Worm (Caenorhabditis elegans): Measurements from ENCODE around the gene F43H9.4.

The F43H9.4 gene

DNA sequence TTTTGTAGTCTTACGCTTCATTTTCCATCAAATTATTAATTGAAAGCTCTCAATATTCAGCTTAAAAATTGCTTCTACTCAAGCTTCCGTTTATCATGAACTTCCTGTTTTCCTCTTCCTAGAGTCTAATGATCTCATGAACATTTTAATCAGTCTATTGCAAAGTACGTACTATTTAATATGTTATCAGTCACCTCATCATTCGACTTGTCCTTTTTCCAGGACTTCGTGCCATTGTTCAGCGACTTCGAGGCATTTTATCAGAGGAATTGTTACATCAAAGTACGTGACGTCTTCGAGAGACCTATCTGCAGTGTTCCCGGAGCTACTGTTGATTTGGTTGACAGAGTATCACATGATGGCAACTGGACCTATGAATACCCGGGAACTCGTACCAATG lies 6.7 kb upstream of the F43H9.4 start:
- no peak for TF ChIP-seq unc-39 (tag; optimal IDR thresholded peaks at IDR 0.05)
- no peak for TF ChIP-seq M03D4.4 (tag; optimal IDR thresholded peaks at IDR 0.05)
- no peak for TF ChIP-seq ztf-11 (tag; optimal IDR thresholded peaks at IDR 0.05)
- no peak for TF ChIP-seq lsy-2 (tag; optimal IDR thresholded peaks at IDR 0.05)
- TF ChIP-seq nhr-12 (tag; optimal IDR thresholded peaks at IDR 0.05) = no peak
- TF ChIP-seq mls-2 (tag; optimal IDR thresholded peaks at IDR 0.05) = no peak
- no peak for TF ChIP-seq mab-5 (tag; optimal IDR thresholded peaks at IDR 0.05)
- no peak for TF ChIP-seq sptf-1 (tag; optimal IDR thresholded peaks at IDR 0.05)
- TF ChIP-seq pha-4 (tag; optimal IDR thresholded peaks at IDR 0.05) = no peak
- TF ChIP-seq elt-3 (tag; optimal IDR thresholded peaks at IDR 0.05) = no peak
- no peak for TF ChIP-seq ceh-39 (tag; optimal IDR thresholded peaks at IDR 0.05)
- no peak for TF ChIP-seq cnd-1 (tag; optimal IDR thresholded peaks at IDR 0.05)
- no peak for TF ChIP-seq zip-8 (tag; optimal IDR thresholded peaks at IDR 0.05)
- no peak for TF ChIP-seq nhr-28 (tag; optimal IDR thresholded peaks at IDR 0.05)
- no peak for TF ChIP-seq bed-3 (GFP tag; optimal IDR thresholded peaks at IDR 0.05)
- no peak for TF ChIP-seq mep-1 (tag; optimal IDR thresholded peaks at IDR 0.05)
- no peak for TF ChIP-seq lin-13 (tag; optimal IDR thresholded peaks at IDR 0.05)
- no peak for TF ChIP-seq snpc-4 (tag; optimal IDR thresholded peaks at IDR 0.05)
- TF ChIP-seq blmp-1 (tag; optimal IDR thresholded peaks at IDR 0.05) = no peak
- TF ChIP-seq nhr-2 (tag; optimal IDR thresholded peaks at IDR 0.05) = no peak

DNA sequence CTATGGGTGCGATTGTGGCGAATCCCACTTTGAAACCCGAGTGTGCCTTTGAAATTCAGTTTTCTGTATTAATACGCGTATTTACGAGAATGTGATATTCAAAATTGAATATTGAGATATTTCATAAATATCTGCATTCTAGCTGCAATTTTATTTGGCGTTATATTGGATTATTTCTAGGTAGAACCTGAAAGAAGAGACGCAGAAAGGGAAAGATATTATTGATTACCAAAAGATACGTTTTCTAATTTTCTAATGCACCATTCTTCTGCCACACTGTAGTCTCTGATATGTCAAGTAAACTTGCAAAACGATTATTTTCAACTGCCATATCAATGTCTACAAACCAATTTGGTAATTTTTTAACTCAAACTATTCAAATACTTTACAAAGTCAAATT lies 4.5 kb upstream of the F43H9.4 start, which contains the start of gene ech-3:
TSS of gene ech-3 (plus strand) at position 178 of the 400 bp plus-strand sequence.
- TF ChIP-seq drap-1 (GFP tag; optimal IDR thresholded peaks at IDR 0.05) = no peak

DNA sequence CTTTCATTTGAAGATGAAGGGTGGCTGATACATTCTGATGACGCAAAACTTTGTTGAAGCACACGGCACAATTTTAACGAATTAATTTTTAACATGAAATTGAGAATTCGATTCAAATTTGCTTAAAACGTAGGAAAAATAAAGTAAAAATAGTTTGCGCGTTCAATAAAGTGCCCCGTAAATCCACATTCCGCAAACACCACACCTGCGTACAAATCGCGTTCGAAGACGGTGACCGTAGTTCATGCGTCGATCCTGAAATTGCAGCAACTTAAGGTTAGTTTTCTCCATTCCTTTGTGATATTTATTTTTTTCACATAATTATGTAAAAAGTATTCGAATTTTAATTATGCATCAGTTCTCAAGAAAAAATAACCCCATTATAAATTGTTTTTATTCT lies 1.8 kb upstream of the F43H9.4 start, which contains the start of gene F43H9.3:
TSS of gene F43H9.3 (minus strand) at position 189 of the 400 bp plus-strand sequence.
- TF ChIP-seq lsy-2 (tag; optimal IDR thresholded peaks at IDR 0.05) = peak; percentile 85
- TF ChIP-seq ces-1 (GFP tag; optimal IDR thresholded peaks at IDR 0.05) = no peak

DNA sequence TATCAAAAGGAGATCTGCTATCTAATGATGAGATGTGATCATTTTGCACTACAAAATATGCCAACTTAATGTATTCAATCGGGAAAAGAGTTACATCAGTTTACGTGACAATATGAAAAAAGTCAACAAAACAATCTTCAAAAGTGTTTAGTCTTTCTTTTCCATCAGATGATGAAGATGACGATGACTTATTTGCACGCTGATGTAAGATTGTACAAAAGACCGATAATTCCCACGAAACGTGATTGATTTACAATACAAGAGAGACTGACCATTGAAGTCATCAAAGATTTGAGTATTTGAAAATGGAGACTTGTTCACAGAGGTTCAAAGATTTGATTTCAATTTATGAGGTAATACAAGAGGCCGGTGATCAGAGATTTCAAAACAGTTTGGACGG lies 1.2 kb upstream of the F43H9.4 start:
- TF ChIP-seq unc-62 (GFP tag; optimal IDR thresholded peaks at IDR 0.05) = no peak
- no peak for TF ChIP-seq zip-8 (tag; optimal IDR thresholded peaks at IDR 0.05)
- TF ChIP-seq nhr-28 (tag; optimal IDR thresholded peaks at IDR 0.05) = no peak
- TF ChIP-seq mab-5 (tag; optimal IDR thresholded peaks at IDR 0.05) = no peak
- TF ChIP-seq unc-120 (tag; optimal IDR thresholded peaks at IDR 0.05; ENCODE audit: poor library complexity, severe bottlenecking) = no peak
- TF ChIP-seq elt-3 (tag; optimal IDR thresholded peaks at IDR 0.05) = no peak
- TF ChIP-seq M03D4.4 (tag; optimal IDR thresholded peaks at IDR 0.05) = no peak
- no peak for TF ChIP-seq ham-2 (GFP tag; optimal IDR thresholded peaks at IDR 0.05)
- no peak for TF ChIP-seq cnd-1 (tag; optimal IDR thresholded peaks at IDR 0.05)
- TF ChIP-seq sptf-1 (tag; optimal IDR thresholded peaks at IDR 0.05) = no peak
- no peak for TF ChIP-seq mls-2 (tag; optimal IDR thresholded peaks at IDR 0.05)
- no peak for TF ChIP-seq bed-3 (GFP tag; optimal IDR thresholded peaks at IDR 0.05)

DNA sequence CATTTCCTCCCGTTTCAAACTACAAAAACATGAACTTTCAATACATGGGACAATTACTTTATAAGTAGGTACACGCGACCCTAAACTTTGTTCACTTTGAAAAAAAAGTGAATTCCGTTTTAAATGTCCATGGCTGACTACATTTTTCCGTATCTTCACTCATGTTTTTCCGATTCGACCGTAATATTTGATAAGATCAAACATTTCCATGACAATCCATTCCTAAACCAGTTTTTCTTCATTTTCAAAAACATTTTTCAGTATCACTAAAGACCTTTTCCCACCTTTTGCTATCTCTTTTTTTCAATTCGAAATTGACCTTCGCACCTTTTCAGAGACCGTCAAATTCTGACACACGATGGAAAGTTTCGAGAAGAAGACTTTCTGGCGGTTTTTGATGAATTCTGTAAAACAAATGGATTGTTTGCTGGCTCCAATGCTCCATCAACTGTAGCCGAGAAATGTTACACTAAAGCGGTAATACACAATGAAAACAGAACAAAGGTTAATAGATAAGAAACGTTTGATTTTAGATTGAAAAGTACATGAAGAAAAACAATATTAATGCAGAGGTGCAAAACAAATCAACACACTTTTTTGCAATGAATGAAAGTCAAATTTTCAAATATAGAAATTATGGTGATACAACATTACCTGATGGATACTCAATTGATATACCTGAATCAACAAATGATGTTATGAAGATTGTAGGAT lies 1.1 kb downstream of the F43H9.4 start:
- TF ChIP-seq unc-62 (GFP tag; optimal IDR thresholded peaks at IDR 0.05) (no peak), lin-32 (GFP tag; optimal IDR thresholded peaks at IDR 0.05) (no peak), drap-1 (GFP tag; optimal IDR thresholded peaks at IDR 0.05) (no peak), hlh-1 (tag; optimal IDR thresholded peaks at IDR 0.05) (no peak), ham-2 (GFP tag; optimal IDR thresholded peaks at IDR 0.05) (no peak), mep-1 (tag; optimal IDR thresholded peaks at IDR 0.05) (no peak), mab-5 (tag; optimal IDR thresholded peaks at IDR 0.05) (no peak), snpc-4 (tag; optimal IDR thresholded peaks at IDR 0.05) (no peak), flh-1 (GFP tag; optimal IDR thresholded peaks at IDR 0.05) (no peak), nhr-28 (tag; optimal IDR thresholded peaks at IDR 0.05) (no peak), sptf-1 (tag; optimal IDR thresholded peaks at IDR 0.05) (no peak), blmp-1 (tag; optimal IDR thresholded peaks at IDR 0.05) (no peak), pha-4 (tag; optimal IDR thresholded peaks at IDR 0.05) (no peak)

DNA sequence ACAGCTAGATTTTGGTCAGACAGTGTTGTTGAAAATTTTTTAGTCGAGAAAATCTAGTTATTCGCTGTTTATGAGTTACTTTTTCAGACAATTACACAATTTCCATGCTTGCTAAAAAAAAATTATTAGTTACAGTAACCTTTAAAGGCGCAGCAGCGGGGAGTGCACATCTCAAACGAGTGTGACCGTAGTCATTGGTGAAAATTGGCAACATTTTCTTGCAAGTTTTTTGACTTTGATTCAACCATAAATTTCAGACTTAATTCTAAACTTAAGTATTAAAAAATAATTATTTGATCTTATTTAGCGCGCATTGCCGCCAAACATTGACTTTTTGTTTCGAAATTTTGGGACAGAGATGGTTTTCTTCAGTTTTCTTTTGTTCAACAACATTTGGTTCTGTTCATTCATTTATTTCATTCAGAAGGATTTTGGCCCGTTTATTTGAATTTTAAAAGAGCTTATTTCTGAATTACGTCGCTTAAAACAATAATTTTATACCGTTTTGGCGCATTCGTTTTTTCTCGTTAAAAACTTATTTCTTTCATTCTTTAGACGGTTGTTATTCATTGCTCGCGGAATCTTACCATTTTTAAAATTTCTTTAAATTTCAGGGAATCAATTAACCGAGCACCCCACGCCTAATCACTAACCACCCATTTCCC lies 2.4 kb downstream of the F43H9.4 start, which contains the start of gene oma-2:
TSS of gene oma-2 (plus strand) at position 615 of the 665 bp plus-strand sequence.
- TF ChIP-seq hlh-1 (tag; optimal IDR thresholded peaks at IDR 0.05) (no peak), mls-2 (tag; optimal IDR thresholded peaks at IDR 0.05) (no peak), unc-39 (tag; optimal IDR thresholded peaks at IDR 0.05) (no peak), ham-2 (GFP tag; optimal IDR thresholded peaks at IDR 0.05) (no peak), lin-32 (GFP tag; optimal IDR thresholded peaks at IDR 0.05) (no peak), nhr-76 (tag; optimal IDR thresholded peaks at IDR 0.05) (no peak), blmp-1 (tag; optimal IDR thresholded peaks at IDR 0.05) (no peak)
